Fruit fly (Drosophila melanogaster) whole organism, prepupa: Measurements from ENCODE around the gene Cdc6.

ENCODE experiments used
- Blimp-1 ChIP-seq: fragments of 200-800 bp; sonication (Bioruptor generic); optimal IDR thresholded peaks from 3 replicates; lab custom pipeline; 2017; ENCODE audit warnings: missing biosample characterization, missing genetic modification characterization, mild to moderate bottlenecking, moderate library complexity, missing genetic modification reagents
- CG11294 ChIP-seq: fragments of 200-800 bp; sonication (Bioruptor generic); IDR thresholded peaks from 2 replicates; pipeline ENCODE4 v1.3.6; 2022; ENCODE audit warnings: missing biosample characterization, missing genetic modification characterization
- CG11762 ChIP-seq: fragments of 200-800 bp; sonication (Bioruptor generic); optimal IDR thresholded peaks from 3 replicates; lab custom pipeline; 2016; ENCODE audit warnings: missing biosample characterization, missing genetic modification characterization; ENCODE audit not compliant: insufficient read depth
- CG11902 ChIP-seq: fragments of 200-800 bp; sonication (Bioruptor generic); optimal IDR thresholded peaks from 3 replicates; lab custom pipeline; 2016; ENCODE audit warnings: missing biosample characterization, missing genetic modification characterization
- CG1621 ChIP-seq: fragments of 200-800 bp; sonication (Bioruptor generic); optimal IDR thresholded peaks from 3 replicates; lab custom pipeline; 2018; ENCODE audit warnings: missing biosample characterization, mild to moderate bottlenecking, missing genetic modification characterization
- CG16779 ChIP-seq: fragments of 200-800 bp; sonication (Bioruptor generic); optimal IDR thresholded peaks from 3 replicates; lab custom pipeline; 2017; ENCODE audit warnings: missing biosample characterization, mild to moderate bottlenecking, missing genetic modification characterization
- CG3032 ChIP-seq: fragments of 200-800 bp; optimal IDR thresholded peaks from 2 replicates; lab custom pipeline; 2019; ENCODE audit warnings: missing biosample characterization, mild to moderate bottlenecking, missing genetic modification characterization, moderate library complexity
- CG31627 ChIP-seq: fragments of 200-800 bp; sonication (Bioruptor generic); optimal IDR thresholded peaks from 3 replicates; lab custom pipeline; 2016; ENCODE audit warnings: missing biosample characterization, missing genetic modification characterization
- CG6163 ChIP-seq: fragments of 200-800 bp; sonication (Bioruptor generic); IDR thresholded peaks from 3 replicates; pipeline ENCODE4 v1.3.6; 2022; ENCODE audit warnings: missing biosample characterization, missing genetic modification characterization
- CG6276 ChIP-seq: fragments of 200-800 bp; sonication (Bioruptor generic); optimal IDR thresholded peaks from 2 replicates; lab custom pipeline; 2017; ENCODE audit warnings: missing biosample characterization, mild to moderate bottlenecking, missing genetic modification characterization
- CG6792 ChIP-seq: fragments of 200-800 bp; sonication (Bioruptor generic); optimal IDR thresholded peaks from 3 replicates; lab custom pipeline; 2016; ENCODE audit warnings: missing biosample characterization, missing genetic modification characterization
- CG6808 ChIP-seq: fragments of 200-800 bp; sonication (Bioruptor generic); optimal IDR thresholded peaks from 3 replicates; lab custom pipeline; 2017; ENCODE audit warnings: missing biosample characterization, missing genetic modification characterization, mild to moderate bottlenecking, moderate library complexity, missing genetic modification reagents
- CG6854 ChIP-seq: fragments of 200-800 bp; sonication (Bioruptor generic); optimal IDR thresholded peaks from 2 replicates; lab custom pipeline; 2017; ENCODE audit warnings: missing biosample characterization, mild to moderate bottlenecking, missing genetic modification characterization
- CG8119 ChIP-seq: fragments of 200-800 bp; sonication (Bioruptor generic); IDR thresholded peaks from 3 replicates; pipeline ENCODE4 v1.3.6; 2022; ENCODE audit warnings: missing biosample characterization, missing genetic modification characterization
- CG8319 ChIP-seq: fragments of 200-800 bp; sonication (Bioruptor generic); optimal IDR thresholded peaks from 3 replicates; lab custom pipeline; 2016; ENCODE audit warnings: missing biosample characterization, missing genetic modification characterization
- CG8632 ChIP-seq: fragments of 200-800 bp; sonication (Bioruptor generic); optimal IDR thresholded peaks from 3 replicates; lab custom pipeline; 2016; ENCODE audit warnings: missing biosample characterization, missing genetic modification characterization
- CG9139 ChIP-seq: fragments of 200-800 bp; sonication (Bioruptor generic); optimal IDR thresholded peaks from 3 replicates; lab custom pipeline; 2017; ENCODE audit warnings: missing biosample characterization, mild to moderate bottlenecking, missing genetic modification characterization
- Eip75B ChIP-seq: fragments of 200-800 bp; sonication (Bioruptor generic); optimal IDR thresholded peaks from 3 replicates; lab custom pipeline; 2016; ENCODE audit warnings: missing biosample characterization, missing genetic modification characterization
- Eip78C ChIP-seq: fragments of 200-800 bp; sonication (Bioruptor generic); peaks from one replicate; lab custom pipeline; 2016; ENCODE audit warnings: missing biosample characterization, missing genetic modification characterization
- Eip93F ChIP-seq: fragments of 200-800 bp; sonication (Bioruptor generic); optimal IDR thresholded peaks from 2 replicates; lab custom pipeline; 2016; ENCODE audit warnings: missing biosample characterization, mild to moderate bottlenecking, missing genetic modification characterization
- Gug ChIP-seq: fragments of 200-800 bp; sonication (Bioruptor generic); IDR thresholded peaks from 2 replicates; pipeline ENCODE4 v1.3.6; 2022; ENCODE audit warnings: missing biosample characterization, missing genetic modification characterization
- Hr38 ChIP-seq: sonication (Bioruptor generic); optimal IDR thresholded peaks from 2 replicates; lab custom pipeline; 2016; ENCODE audit warnings: missing biosample characterization, missing genetic modification characterization
- Hr39 ChIP-seq: fragments of 200-800 bp; sonication (Bioruptor generic); optimal IDR thresholded peaks from 2 replicates; lab custom pipeline; 2016; ENCODE audit warnings: missing biosample characterization, missing genetic modification characterization
- Hr4 ChIP-seq: fragments of 200-800 bp; sonication (Bioruptor generic); optimal IDR thresholded peaks from 3 replicates; lab custom pipeline; 2016; ENCODE audit warnings: missing biosample characterization, missing genetic modification characterization
- Lpt ChIP-seq: fragments of 200-800 bp; sonication (Bioruptor generic); optimal IDR thresholded peaks from 3 replicates; lab custom pipeline; 2016; ENCODE audit warnings: missing biosample characterization, missing genetic modification characterization
- Met ChIP-seq: fragments of 200-800 bp; sonication (Bioruptor generic); optimal IDR thresholded peaks from 3 replicates; lab custom pipeline; 2016; ENCODE audit warnings: missing biosample characterization, missing genetic modification characterization
- OdsH ChIP-seq: fragments of 200-800 bp; sonication (Bioruptor generic); optimal IDR thresholded peaks from 3 replicates; lab custom pipeline; 2016; ENCODE audit warnings: missing biosample characterization, missing genetic modification characterization
- Smox ChIP-seq: fragments of 200-800 bp; sonication (Bioruptor generic); optimal IDR thresholded peaks from 3 replicates; lab custom pipeline; 2016; ENCODE audit warnings: missing biosample characterization, missing genetic modification characterization
- Sox14 ChIP-seq: fragments of 200-800 bp; sonication (Bioruptor generic); optimal IDR thresholded peaks from 3 replicates; lab custom pipeline; 2016; ENCODE audit warnings: missing biosample characterization, missing genetic modification characterization
- Sox15 ChIP-seq: fragments of 200-800 bp; sonication (Bioruptor generic); optimal IDR thresholded peaks from 3 replicates; lab custom pipeline; 2016; ENCODE audit warnings: missing biosample characterization, missing genetic modification characterization
- achi ChIP-seq: fragments of 200-800 bp; sonication (Bioruptor generic); optimal IDR thresholded peaks from 3 replicates; lab custom pipeline; 2016; ENCODE audit warnings: missing biosample characterization, missing genetic modification characterization
- cyc ChIP-seq: fragments of 200-800 bp; sonication (Bioruptor generic); optimal IDR thresholded peaks from 3 replicates; lab custom pipeline; 2016; ENCODE audit warnings: missing biosample characterization, missing genetic modification characterization
- dac ChIP-seq: fragments of 200-800 bp; sonication (Bioruptor generic); optimal IDR thresholded peaks from 2 replicates; lab custom pipeline; 2017; ENCODE audit warnings: missing biosample characterization, mild to moderate bottlenecking, missing genetic modification characterization
- eg ChIP-seq: fragments of 200-800 bp; sonication (Bioruptor generic); IDR thresholded peaks from 3 replicates; pipeline ENCODE4 v1.3.6; 2022; ENCODE audit warnings: missing biosample characterization, missing genetic modification characterization
- esn ChIP-seq: fragments of 200-800 bp; sonication (Bioruptor generic); optimal IDR thresholded peaks from 2 replicates; lab custom pipeline; 2016; ENCODE audit warnings: missing biosample characterization, mild to moderate bottlenecking, missing genetic modification characterization, moderate library complexity
- fd59A ChIP-seq: fragments of 200-800 bp; sonication (Bioruptor generic); optimal IDR thresholded peaks from 2 replicates; lab custom pipeline; 2017; ENCODE audit warnings: missing biosample characterization, mild to moderate bottlenecking, missing genetic modification characterization, missing genetic modification reagents
- fd85E ChIP-seq: fragments of 200-800 bp; sonication (Bioruptor generic); optimal IDR thresholded peaks from 3 replicates; lab custom pipeline; 2016; ENCODE audit warnings: missing biosample characterization, missing genetic modification characterization
- net ChIP-seq: fragments of 200-800 bp; sonication (Bioruptor generic); optimal IDR thresholded peaks from 3 replicates; lab custom pipeline; 2016; ENCODE audit warnings: missing biosample characterization, missing genetic modification characterization
- pdm3 ChIP-seq: fragments of 200-800 bp; sonication (Bioruptor generic); optimal IDR thresholded peaks from 3 replicates; lab custom pipeline; 2016; ENCODE audit warnings: missing biosample characterization, missing genetic modification characterization
- salr ChIP-seq, 2 experiments: fragments of 200-800 bp; sonication (Bioruptor generic); optimal IDR thresholded peaks; 3 replicates each; lab custom pipeline; 2016 to 2018; ENCODE audit warnings: missing biosample characterization in 2 of 2, missing genetic modification characterization in 2 of 2, mild to moderate bottlenecking in 1 of 2
- spab ChIP-seq: fragments of 200-800 bp; sonication (Bioruptor generic); optimal IDR thresholded peaks from 2 replicates; lab custom pipeline; 2017; ENCODE audit warnings: missing biosample characterization, mild to moderate bottlenecking, missing genetic modification characterization, missing genetic modification reagents
- ss ChIP-seq, 2 experiments: fragments of 200-800 bp; sonication (Bioruptor generic); optimal IDR thresholded peaks; 2 replicates in 1 of 2; 3 replicates in 1 of 2; lab custom pipeline; 2017 to 2018; ENCODE audit warnings: mild to moderate bottlenecking in 2 of 2, missing biosample characterization in 2 of 2, missing genetic modification characterization in 2 of 2, moderate library complexity in 1 of 2
- svp ChIP-seq: fragments of 200-800 bp; sonication (Bioruptor generic); peaks from one replicate; lab custom pipeline; 2016; ENCODE audit warnings: missing biosample characterization, missing genetic modification characterization
- topi ChIP-seq: fragments of 200-800 bp; sonication (Bioruptor generic); optimal IDR thresholded peaks from 3 replicates; lab custom pipeline; 2016; ENCODE audit warnings: missing biosample characterization, missing genetic modification characterization
- vri ChIP-seq: fragments of 200-800 bp; sonication (Bioruptor generic); optimal IDR thresholded peaks from 3 replicates; lab custom pipeline; 2016; ENCODE audit warnings: missing biosample characterization, mild to moderate bottlenecking, missing genetic modification characterization

The Cdc6 gene

DNA sequence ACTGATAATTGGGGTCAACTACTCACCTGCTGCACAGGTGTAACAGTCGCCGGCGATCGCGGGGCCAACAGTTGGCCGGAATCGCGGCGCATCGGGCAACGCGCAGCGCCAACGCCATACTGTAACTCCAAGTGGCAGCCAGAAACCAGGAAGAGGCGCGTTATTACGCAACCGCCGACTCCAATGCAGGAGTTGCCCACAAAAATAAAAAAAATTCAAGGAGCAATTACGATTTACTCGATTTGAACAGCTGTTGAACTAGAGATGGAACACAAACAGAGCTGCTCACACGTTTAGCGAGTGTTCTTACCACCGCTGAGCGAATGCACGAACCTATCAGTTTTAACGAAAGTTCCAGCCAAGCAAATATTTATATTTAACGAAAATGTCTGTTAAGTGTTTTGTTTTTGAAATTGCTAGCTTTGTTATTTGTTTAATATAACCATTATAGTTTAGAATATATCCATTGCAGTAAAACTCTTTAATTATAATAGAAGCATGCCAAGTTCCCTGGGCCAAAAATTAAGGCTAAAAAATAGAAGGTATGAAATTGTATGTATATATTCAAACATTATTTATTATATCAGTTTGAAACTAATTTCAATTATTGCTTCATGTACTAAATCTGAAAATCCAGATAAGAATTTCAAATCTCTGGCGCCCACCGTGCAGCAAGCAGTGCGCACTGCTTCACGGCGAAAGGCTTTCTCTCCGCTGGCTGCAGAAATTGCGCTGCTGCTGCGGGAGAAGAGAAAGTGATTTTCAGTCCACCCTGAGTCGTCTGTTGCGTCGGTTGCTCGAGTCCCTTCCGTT, 29.8 kb downstream of the Cdc6 start, which contains the start of the genes CG5989 and CG6282 (continued):
- TF ChIP-seq CG3032 (tag; lab: Kevin White, UChicago) (no peak), vri (peak; percentile 48), salr (GFP tag; optimal IDR thresholded peaks at IDR 0.05; lab: Kevin White, UChicago) (no peak), CG9139 (GFP tag; lab: Kevin White, UChicago) (no peak), CG6276 (GFP tag; lab: Kevin White, UChicago) (no peak), CG6854 (GFP tag; lab: Kevin White, UChicago) (no peak), Eip75B (GFP tag; lab: Kevin White, UChicago) (peak; percentile 41), CG6163 (GFP tag; lab: Robert Waterston, UW) (0 out of 3 replicates have a peak, but pooled peaks have one; percentile 22), net (GFP tag; lab: Kevin White, UChicago) (no peak), Met (GFP tag; lab: Kevin White, UChicago) (peak; percentile 45), CG11294 (GFP tag; lab: Robert Waterston, UW) (no peak)

DNA sequence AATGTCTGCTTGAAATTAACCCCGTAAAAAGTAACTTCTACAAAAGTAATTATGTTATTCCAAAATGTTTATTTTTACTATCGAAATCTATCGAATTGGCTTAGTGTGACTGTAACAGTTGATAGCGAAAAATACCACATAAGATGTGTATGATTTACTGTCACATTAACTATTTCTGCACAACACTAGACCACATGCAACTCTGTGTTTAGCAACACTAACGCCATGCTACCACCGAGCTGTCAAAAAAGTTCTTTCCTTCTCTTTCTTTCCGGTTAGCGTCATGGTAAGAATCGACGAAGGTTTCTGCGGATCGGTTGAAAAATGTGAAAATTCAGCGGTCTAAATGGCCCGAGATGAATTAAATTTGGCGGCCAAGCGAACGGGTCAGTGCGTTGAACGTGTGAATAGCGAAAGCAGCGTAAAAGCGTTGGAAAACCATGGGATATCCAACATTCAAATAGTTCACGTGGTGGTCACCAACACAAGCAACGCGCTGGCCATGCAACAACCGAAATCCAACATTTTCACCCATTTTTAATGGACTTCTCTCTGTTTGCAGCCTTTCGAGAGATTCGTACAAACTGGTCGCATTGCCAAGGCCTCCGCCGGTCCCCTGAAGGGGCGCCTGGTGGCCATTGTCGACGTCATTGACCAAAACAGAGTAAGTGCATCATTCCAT, 33.0 kb downstream of the Cdc6 start, which contains the start of the genes Nelf-E and RpL14:
Nelf-E (minus strand) TSS at position 128 of the 682 bp plus-strand sequence.
RpL14 (plus strand) TSS at position 255 of the 682 bp plus-strand sequence.
- TF ChIP-seq Sox14 (GFP tag; lab: Kevin White, UChicago), result peak; percentile 84
- TF ChIP-seq Sox15 (GFP tag; lab: Kevin White, UChicago), result peak; percentile 64
- TF ChIP-seq CG31627 (GFP tag; lab: Kevin White, UChicago), result peak; percentile 91
- TF ChIP-seq CG6792 (GFP tag; lab: Kevin White, UChicago), result peak; percentile 79
- TF ChIP-seq vri, result peak; percentile 92
- TF ChIP-seq Eip75B (GFP tag; lab: Kevin White, UChicago), result peak; percentile 89
- peak in 1 of 2 experiments; percentile 92 for TF ChIP-seq salr (GFP tag; optimal IDR thresholded peaks at IDR 0.05; lab: Kevin White, UChicago)
- peak; percentile 75 for TF ChIP-seq CG8319 (GFP tag; lab: Kevin White, UChicago)
- TF ChIP-seq CG8632 (GFP tag; lab: Kevin White, UChicago), result peak; percentile 77
- TF ChIP-seq ss (GFP tag; optimal IDR thresholded peaks at IDR 0.05; lab: Kevin White, UChicago), result peak; percentile 80 to 91
- TF ChIP-seq CG11762 (GFP tag; lab: Kevin White, UChicago), result peak; percentile 73
- TF ChIP-seq Lpt (GFP tag; lab: Kevin White, UChicago), result peak; percentile 26
- peak; percentile 90 for TF ChIP-seq Met (GFP tag; lab: Kevin White, UChicago)
- TF ChIP-seq svp (GFP tag; lab: Kevin White, UChicago), result peak; percentile 90
- TF ChIP-seq Eip93F, result no peak
- TF ChIP-seq Hr38 (GFP tag; lab: Kevin White, UChicago), result no peak
- TF ChIP-seq Gug (GFP tag; lab: Robert Waterston, UW), result peak; percentile 66
- TF ChIP-seq CG9139 (GFP tag; lab: Kevin White, UChicago), result peak; percentile 88
- peak; percentile 95 for TF ChIP-seq esn
- TF ChIP-seq pdm3 (GFP tag; lab: Kevin White, UChicago), result peak; percentile 84
- peak; percentile 100 for TF ChIP-seq achi
- TF ChIP-seq CG11902 (GFP tag; lab: Kevin White, UChicago), result peak; percentile 60
- TF ChIP-seq Smox, result peak; percentile 82
- peak; percentile 91 for TF ChIP-seq topi (GFP tag; lab: Kevin White, UChicago)
- peak; percentile 64 for TF ChIP-seq spab (GFP tag; lab: Kevin White, UChicago)
- TF ChIP-seq Eip78C (GFP tag; lab: Kevin White, UChicago), result peak; percentile 94
- TF ChIP-seq dac (GFP tag; lab: Kevin White, UChicago), result peak; percentile 78
- peak; percentile 70 for TF ChIP-seq fd59A (GFP tag; lab: Kevin White, UChicago)
- peak; percentile 91 for TF ChIP-seq fd85E (GFP tag; lab: Kevin White, UChicago)
- TF ChIP-seq net (GFP tag; lab: Kevin White, UChicago), result peak; percentile 88
- TF ChIP-seq Hr4 (GFP tag; lab: Kevin White, UChicago), result no peak
- peak; percentile 76 for TF ChIP-seq CG6808
- TF ChIP-seq cyc (GFP tag; lab: Kevin White, UChicago), result peak; percentile 88
- TF ChIP-seq CG1621 (tag; lab: Kevin White, UChicago), result peak; percentile 85
- TF ChIP-seq eg, result peak; percentile 88
- peak; percentile 82 for TF ChIP-seq Blimp-1
- peak; percentile 28; the same call in 2 of the 3 replicates for TF ChIP-seq CG8119
- peak; percentile 78 for TF ChIP-seq CG16779 (tag; lab: Kevin White, UChicago)
- peak; percentile 88 for TF ChIP-seq Hr39 (GFP tag; lab: Kevin White, UChicago)
- TF ChIP-seq CG6163 (GFP tag; lab: Robert Waterston, UW), result peak; percentile 91
- TF ChIP-seq OdsH (GFP tag; lab: Kevin White, UChicago), result no peak
